Fruit fly (Drosophila melanogaster) whole organism, pupa: Measurements from ENCODE around the gene CG16964.
A peak's percentile ranks its signal among the peaks of the same experiment; 100 is the strongest.

Experiments used
- CG10348 ChIP-seq: fragments of 200-800 bp; sonication (Bioruptor generic); IDR thresholded peaks from 2 replicates; pipeline ENCODE4 v1.3.6; 2022; ENCODE audit warnings: missing biosample characterization, missing genetic modification characterization
- CG12605 ChIP-seq: fragments of 200-800 bp; sonication (Bioruptor generic); IDR thresholded peaks from 2 replicates; pipeline ENCODE4 v1.3.6; 2022; ENCODE audit warnings: missing biosample characterization, missing genetic modification characterization
- CG14655 ChIP-seq: fragments of 200-800 bp; sonication (Bioruptor generic); optimal IDR thresholded peaks from 3 replicates; lab custom pipeline; 2017; ENCODE audit warnings: mild to moderate bottlenecking, missing biosample characterization, missing genetic modification reagents, missing genetic modification characterization
- CG15710 ChIP-seq: fragments of 200-800 bp; sonication (Bioruptor generic); optimal IDR thresholded peaks from 2 replicates; lab custom pipeline; 2018; ENCODE audit warnings: missing biosample characterization, mild to moderate bottlenecking, missing genetic modification characterization, moderate library complexity
- CG4496 ChIP-seq: fragments of 200-800 bp; sonication (Bioruptor generic); IDR thresholded peaks from 3 replicates; pipeline ENCODE4 v1.3.6; 2022; ENCODE audit warnings: missing biosample characterization, missing genetic modification characterization
- CG8301 ChIP-seq: fragments of 200-800 bp; sonication (Bioruptor generic); optimal IDR thresholded peaks from 2 replicates; lab custom pipeline; 2018; ENCODE audit warnings: missing biosample characterization, mild to moderate bottlenecking, missing genetic modification characterization
- CG9948 ChIP-seq: fragments of 200-800 bp; sonication (Bioruptor generic); optimal IDR thresholded peaks from 2 replicates; lab custom pipeline; 2018; ENCODE audit warnings: missing biosample characterization, mild to moderate bottlenecking, missing genetic modification characterization, moderate library complexity
- Pif1B ChIP-seq: fragments of 200-800 bp; sonication (Bioruptor generic); optimal IDR thresholded peaks from 3 replicates; lab custom pipeline; 2016; ENCODE audit warnings: missing biosample characterization, missing genetic modification characterization
- Snoo ChIP-seq: fragments of 200-800 bp; sonication (Bioruptor generic); optimal IDR thresholded peaks from 3 replicates; lab custom pipeline; 2017; ENCODE audit warnings: missing biosample characterization, mild to moderate bottlenecking, missing genetic modification characterization, inconsistent platforms

- TF ChIP-seq CG12605 (GFP tag; lab: Robert Waterston, UW), result no peak
- TF ChIP-seq CG14655 (GFP tag; lab: Kevin White, UChicago), result no peak
- no peak for TF ChIP-seq CG9948 (tag; lab: Kevin White, UChicago)
- TF ChIP-seq CG8301 (tag; lab: Kevin White, UChicago), result no peak
- no peak for TF ChIP-seq CG15710 (tag; lab: Kevin White, UChicago)
- TF ChIP-seq CG4496 (GFP tag; lab: Robert Waterston, UW), result peak; percentile 73; the same call in 2 of the 3 replicates
- no peak for TF ChIP-seq Pif1B (GFP tag; lab: Kevin White, UChicago)
- TF ChIP-seq CG10348 (GFP tag; lab: Robert Waterston, UW), result no peak
- TF ChIP-seq Snoo (tag; lab: Kevin White, UChicago), result peak; percentile 15
These were observed 23.2 kb downstream of the CG16964 start for dm6 chr2L:11970853-11971397.
